Worm (Caenorhabditis elegans): ENCODE results near the gene F31B9.2.

DNA sequence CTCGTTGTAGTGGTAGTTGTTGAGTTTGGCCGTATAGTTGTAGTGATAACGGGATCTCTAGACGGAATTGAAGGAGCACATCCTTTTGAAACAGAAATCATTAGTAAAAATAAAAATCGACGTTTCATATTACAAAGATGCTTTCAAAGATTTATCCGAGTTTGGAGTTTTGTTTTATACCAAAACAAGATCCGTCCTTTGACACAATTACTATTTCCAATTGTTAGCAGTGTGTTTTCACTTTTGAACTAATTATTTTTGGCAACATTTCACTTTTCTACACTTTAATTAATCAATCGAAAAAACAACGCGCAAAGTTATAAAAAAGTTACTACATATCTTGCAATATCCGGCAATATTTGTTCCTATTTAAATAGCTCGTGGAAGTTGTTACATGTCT is at the start of gene F31B9.2, which contains the start of gene F31B9.4:
- TF ChIP-seq unc-62 (GFP tag; optimal IDR thresholded peaks at IDR 0.05): no peak
- TF ChIP-seq B0019.2 (GFP tag; conservative IDR thresholded peaks at IDR 0.05): no peak
- no peak for TF ChIP-seq madf-10 (tag; optimal IDR thresholded peaks at IDR 0.05)
- TF ChIP-seq dpl-1 (GFP tag; optimal IDR thresholded peaks at IDR 0.05): no peak
- no peak for TF ChIP-seq dox-1 (GFP tag; IDR thresholded peaks at IDR 0.05)
- no peak for TF ChIP-seq nhr-90 (tag; optimal IDR thresholded peaks at IDR 0.05)
- TF ChIP-seq fkh-3 (tag; optimal IDR thresholded peaks at IDR 0.05): no peak
- TF ChIP-seq bed-1 (GFP tag; IDR thresholded peaks at IDR 0.05): no peak

All from whole organism, young adult.